Fruit fly (Drosophila melanogaster) whole organism, embryonic: ENCODE measurements around the gene Sec5.

Source experiments
- Antp ChIP-seq: fragments of 200-800 bp; sonication (Bioruptor generic); optimal IDR thresholded peaks from 3 replicates; lab custom pipeline; 2016; ENCODE audit warnings: missing biosample characterization, missing genetic modification characterization
- BtbVII ChIP-seq: fragments of 200-800 bp; sonication (Bioruptor generic); optimal IDR thresholded peaks from 3 replicates; lab custom pipeline; 2017; ENCODE audit warnings: missing biosample characterization, mild to moderate bottlenecking, missing genetic modification characterization
- C15 ChIP-seq: fragments of 200-800 bp; sonication (Bioruptor generic); IDR thresholded peaks from 3 replicates; pipeline ENCODE4 v1.3.6; 2022; ENCODE audit warnings: missing biosample characterization, missing genetic modification characterization
- CG1024 ChIP-seq: fragments of 200-800 bp; sonication (Bioruptor generic); IDR thresholded peaks from 2 replicates; pipeline ENCODE4 v1.3.6; 2022; ENCODE audit warnings: missing biosample characterization, missing genetic modification characterization
- CG11456 ChIP-seq: fragments of 200-800 bp; sonication (Bioruptor generic); IDR thresholded peaks from 3 replicates; pipeline ENCODE4 v1.3.6; 2022; ENCODE audit warnings: missing biosample characterization, missing genetic modification characterization
- CG12391 ChIP-seq: fragments of 200-800 bp; sonication (Bioruptor generic); optimal IDR thresholded peaks from 3 replicates; lab custom pipeline; 2018; ENCODE audit warnings: missing biosample characterization, mild to moderate bottlenecking, missing genetic modification characterization, moderate library complexity
- CG13123 ChIP-seq: fragments of 200-800 bp; sonication (Bioruptor generic); optimal IDR thresholded peaks from 2 replicates; lab custom pipeline; 2016; ENCODE audit warnings: missing biosample characterization, missing genetic modification characterization
- CG14965 ChIP-seq: fragments of 200-800 bp; sonication (Bioruptor generic); optimal IDR thresholded peaks from 2 replicates; lab custom pipeline; 2016; ENCODE audit warnings: missing biosample characterization, missing genetic modification characterization, borderline replicate concordance
- CG15479 ChIP-seq: fragments of 200-800 bp; sonication (Bioruptor generic); optimal IDR thresholded peaks from 3 replicates; lab custom pipeline; 2019; ENCODE audit warnings: missing biosample characterization, mild to moderate bottlenecking, missing genetic modification characterization, moderate library complexity
- CG15514 ChIP-seq: fragments of 200-800 bp; sonication (Bioruptor generic); optimal IDR thresholded peaks from 3 replicates; lab custom pipeline; 2017; ENCODE audit warnings: missing biosample characterization, missing genetic modification characterization, mild to moderate bottlenecking, moderate library complexity, missing genetic modification reagents
- CG16813 ChIP-seq: fragments of 200-800 bp; sonication (Bioruptor generic); IDR thresholded peaks from 3 replicates; pipeline ENCODE4 v1.3.6; 2022; ENCODE audit warnings: missing biosample characterization, missing genetic modification characterization; ENCODE audit not compliant: partially characterized antibody
- CG16815 ChIP-seq: fragments of 200-800 bp; sonication (Bioruptor generic); optimal IDR thresholded peaks from 3 replicates; lab custom pipeline; 2017; ENCODE audit warnings: missing biosample characterization, mild to moderate bottlenecking, missing genetic modification characterization
- CG18599 ChIP-seq: fragments of 200-800 bp; sonication (Bioruptor generic); optimal IDR thresholded peaks from 3 replicates; lab custom pipeline; 2017; ENCODE audit warnings: missing biosample characterization, missing genetic modification characterization, mild to moderate bottlenecking, moderate library complexity, missing genetic modification reagents
- CG2889 ChIP-seq: fragments of 200-800 bp; sonication (Bioruptor generic); IDR thresholded peaks from 3 replicates; pipeline ENCODE4 v1.3.6; 2022; ENCODE audit warnings: missing biosample characterization, missing genetic modification characterization
- CG30431 ChIP-seq: fragments of 200-800 bp; sonication (Bioruptor generic); optimal IDR thresholded peaks from 2 replicates; lab custom pipeline; 2017; ENCODE audit warnings: missing biosample characterization, missing genetic modification characterization
- CG31365 ChIP-seq: fragments of 200-800 bp; sonication (Bioruptor generic); optimal IDR thresholded peaks from 2 replicates; lab custom pipeline; 2018; ENCODE audit warnings: missing biosample characterization, mild to moderate bottlenecking, missing genetic modification characterization
- CG31441 ChIP-seq: fragments of 200-800 bp; sonication (Bioruptor generic); IDR thresholded peaks from 2 replicates; pipeline ENCODE4 v1.3.6; 2022; ENCODE audit warnings: missing biosample characterization, missing genetic modification characterization
- CG4820 ChIP-seq: fragments of 200-800 bp; sonication (Bioruptor generic); optimal IDR thresholded peaks from 3 replicates; lab custom pipeline; 2016; ENCODE audit warnings: missing biosample characterization, missing genetic modification characterization
- CG5245 ChIP-seq: fragments of 200-800 bp; sonication (Bioruptor generic); optimal IDR thresholded peaks from 3 replicates; lab custom pipeline; 2016; ENCODE audit warnings: missing biosample characterization, missing genetic modification characterization
- CG6765 ChIP-seq: fragments of 200-800 bp; sonication (Bioruptor generic); optimal IDR thresholded peaks from 3 replicates; lab custom pipeline; 2017; ENCODE audit warnings: missing biosample characterization, mild to moderate bottlenecking, missing genetic modification characterization
- CG6813 ChIP-seq: fragments of 200-800 bp; sonication (Bioruptor generic); optimal IDR thresholded peaks from 2 replicates; lab custom pipeline; 2017; ENCODE audit warnings: missing biosample characterization, missing genetic modification characterization, mild to moderate bottlenecking, moderate library complexity, missing genetic modification reagents
- D19A ChIP-seq: fragments of 200-800 bp; optimal IDR thresholded peaks from 3 replicates; lab custom pipeline; 2019; ENCODE audit warnings: missing biosample characterization, mild to moderate bottlenecking, missing genetic modification characterization, moderate library complexity
- Dref ChIP-seq: fragments of 200-800 bp; sonication (Bioruptor generic); IDR thresholded peaks from 2 replicates; pipeline ENCODE4 v1.3.6; 2022; ENCODE audit warnings: missing biosample characterization, missing genetic modification characterization
- Gug ChIP-seq: fragments of 200-800 bp; sonication (Bioruptor generic); IDR thresholded peaks from 4 replicates; pipeline ENCODE4 v1.3.6; 2022; ENCODE audit warnings: missing biosample characterization, missing genetic modification characterization
- Hmr ChIP-seq: fragments of 200-800 bp; sonication (Bioruptor generic); optimal IDR thresholded peaks from 3 replicates; lab custom pipeline; 2017; ENCODE audit warnings: mild to moderate bottlenecking, missing biosample characterization, missing genetic modification reagents, missing genetic modification characterization
- Hsf ChIP-seq: fragments of 200-800 bp; sonication (Bioruptor generic); optimal IDR thresholded peaks from 3 replicates; lab custom pipeline; 2016; ENCODE audit warnings: missing biosample characterization, missing genetic modification characterization
- Mes4 ChIP-seq: fragments of 200-800 bp; sonication (Bioruptor generic); optimal IDR thresholded peaks from 2 replicates; lab custom pipeline; 2016; ENCODE audit warnings: missing biosample characterization, missing genetic modification characterization
- NC2β ChIP-seq: fragments of 200-800 bp; sonication (Bioruptor generic); optimal IDR thresholded peaks from 2 replicates; lab custom pipeline; 2016; ENCODE audit warnings: missing biosample characterization, missing genetic modification characterization
- Oli ChIP-seq: fragments of 200-800 bp; sonication (Bioruptor generic); optimal IDR thresholded peaks from 2 replicates; lab custom pipeline; 2018; ENCODE audit warnings: missing biosample characterization, mild to moderate bottlenecking, missing genetic modification characterization, moderate library complexity
- al ChIP-seq: fragments of 200-800 bp; sonication (Bioruptor generic); IDR thresholded peaks from 2 replicates; pipeline ENCODE4 v1.3.6; 2022; ENCODE audit warnings: missing biosample characterization, missing genetic modification characterization
- caup ChIP-seq: fragments of 200-800 bp; sonication (Bioruptor generic); optimal IDR thresholded peaks from 3 replicates; lab custom pipeline; 2017; ENCODE audit warnings: missing biosample characterization, mild to moderate bottlenecking, missing genetic modification characterization, moderate library complexity; ENCODE audit not compliant: severe bottlenecking
- cg ChIP-seq: fragments of 200-800 bp; sonication (Bioruptor generic); optimal IDR thresholded peaks from 3 replicates; lab custom pipeline; 2019; ENCODE audit warnings: missing biosample characterization, mild to moderate bottlenecking, missing genetic modification characterization, moderate library complexity
- crol ChIP-seq: fragments of 200-800 bp; sonication (Bioruptor generic); IDR thresholded peaks from 2 replicates; pipeline ENCODE4 v1.3.6; 2022; ENCODE audit warnings: missing biosample characterization, missing genetic modification characterization
- grn ChIP-seq: fragments of 200-800 bp; sonication (Bioruptor generic); optimal IDR thresholded peaks from 3 replicates; lab custom pipeline; 2017; ENCODE audit warnings: missing biosample characterization, missing genetic modification characterization
- h ChIP-seq: fragments of >200 bp; optimal IDR thresholded peaks from 2 replicates; lab custom pipeline; 2017
- ken ChIP-seq: fragments of 200-800 bp; sonication (Bioruptor generic); IDR thresholded peaks from 3 replicates; pipeline ENCODE4 v1.3.6; 2022; ENCODE audit warnings: missing biosample characterization, missing genetic modification characterization
- lov ChIP-seq, 2 experiments: fragments of 200-800 bp in 1 of 2; fragments of >200 bp in 1 of 2; sonication (Bioruptor generic) in 1 of 2; IDR thresholded peaks in 1 of 2; optimal IDR thresholded peaks in 1 of 2; 2 replicates in 1 of 2; 3 replicates in 1 of 2; pipeline versions ENCODE4 v1.3.6 to Lab custom; 2017 to 2022; ENCODE audit warnings: missing biosample characterization in 1 of 2, missing genetic modification characterization in 1 of 2
- nmo ChIP-seq: fragments of 200-800 bp; sonication (Bioruptor generic); optimal IDR thresholded peaks from 2 replicates; lab custom pipeline; 2018; ENCODE audit warnings: missing biosample characterization, mild to moderate bottlenecking, missing genetic modification characterization, moderate library complexity
- nom ChIP-seq: fragments of 200-800 bp; sonication (Bioruptor generic); optimal IDR thresholded peaks from 2 replicates; lab custom pipeline; 2017; ENCODE audit warnings: missing biosample characterization, missing genetic modification characterization, mild to moderate bottlenecking, moderate library complexity, missing genetic modification reagents
- odd ChIP-seq: fragments of 200-800 bp; sonication (Bioruptor generic); optimal IDR thresholded peaks from 2 replicates; lab custom pipeline; 2017; ENCODE audit warnings: missing biosample characterization, mild to moderate bottlenecking, missing genetic modification characterization
- org-1 ChIP-seq: fragments of 200-800 bp; sonication (Bioruptor generic); optimal IDR thresholded peaks from 2 replicates; lab custom pipeline; 2017; ENCODE audit warnings: missing biosample characterization, missing genetic modification characterization
- peb ChIP-seq: fragments of 200-800 bp; sonication (Bioruptor generic); IDR thresholded peaks from 2 replicates; pipeline ENCODE4 v1.3.6; 2022; ENCODE audit warnings: missing biosample characterization, missing genetic modification characterization
- row ChIP-seq: fragments of 200-800 bp; sonication (Bioruptor generic); IDR thresholded peaks from 3 replicates; pipeline ENCODE4 v1.3.6; 2022; ENCODE audit warnings: missing biosample characterization, missing genetic modification characterization
- run ChIP-seq: fragments of 200-800 bp; sonication (Bioruptor generic); optimal IDR thresholded peaks from 3 replicates; lab custom pipeline; 2018; ENCODE audit warnings: missing biosample characterization, mild to moderate bottlenecking, missing genetic modification characterization
- sens ChIP-seq: fragments of 200-800 bp; sonication (Bioruptor generic); peaks from one replicate; lab custom pipeline; 2016; ENCODE audit warnings: missing biosample characterization, missing genetic modification characterization
- seq ChIP-seq: fragments of 200-800 bp; sonication (Bioruptor generic); IDR thresholded peaks from 2 replicates; pipeline ENCODE4 v1.3.6; 2022; ENCODE audit warnings: missing biosample characterization, missing genetic modification characterization
- tio ChIP-seq: fragments of 200-800 bp; sonication (Bioruptor generic); optimal IDR thresholded peaks from 2 replicates; lab custom pipeline; 2017; ENCODE audit warnings: missing biosample characterization, missing genetic modification characterization, inconsistent platforms
- trh ChIP-seq: fragments of 200-800 bp; sonication (Bioruptor generic); optimal IDR thresholded peaks from 2 replicates; lab custom pipeline; 2016; ENCODE audit warnings: missing biosample characterization, missing genetic modification characterization
- wdn ChIP-seq: fragments of 200-800 bp; sonication (Bioruptor generic); IDR thresholded peaks from 2 replicates; pipeline ENCODE4 v1.3.6; 2022; ENCODE audit warnings: missing biosample characterization, missing genetic modification characterization
- zfh2 ChIP-seq: fragments of 200-800 bp; sonication (Bioruptor generic); optimal IDR thresholded peaks from 2 replicates; lab custom pipeline; 2016; ENCODE audit warnings: missing biosample characterization, missing genetic modification characterization

The Sec5 gene

dm6 chr2L:3465918-3466727 is 9.0 kb downstream of the Sec5 start, which contains the start of the genes msl-2 and ND-PDSW (continued):
- TF ChIP-seq Mes4 (GFP tag; lab: Kevin White, UChicago) (no peak), CG18599 (GFP tag; lab: Kevin White, UChicago) (no peak), nom (GFP tag; lab: Kevin White, UChicago) (no peak), h (no peak), BtbVII (GFP tag; lab: Kevin White, UChicago) (no peak), CG31365 (no peak), Oli (no peak), CG16815 (GFP tag; lab: Kevin White, UChicago) (no peak), CG1024 (GFP tag; lab: Robert Waterston, UW) (no peak), lov (optimal IDR thresholded peaks at IDR 0.05; lab: Kevin White, UChicago) (no peak), lov (GFP tag; IDR thresholded peaks at IDR 0.05; lab: Robert Waterston, UW) (no peak), CG5245 (no peak), NC2β (GFP tag; lab: Kevin White, UChicago) (no peak), CG30431 (GFP tag; lab: Kevin White, UChicago) (no peak), trh (GFP tag; lab: Kevin White, UChicago) (no peak), CG4820 (GFP tag; lab: Kevin White, UChicago) (no peak), D19A (tag; lab: Kevin White, UChicago) (no peak), Hmr (GFP tag; lab: Kevin White, UChicago) (no peak), grn (GFP tag; lab: Kevin White, UChicago) (no peak), run (tag; lab: Kevin White, UChicago) (no peak), CG16813 (GFP tag; lab: Robert Waterston, UW) (peak; percentile 45; the same call in 2 of the 3 replicates), ken (GFP tag; lab: Robert Waterston, UW) (no peak), seq (GFP tag; lab: Robert Waterston, UW) (no peak), Hsf (GFP tag; lab: Kevin White, UChicago) (no peak), CG14965 (GFP tag; lab: Kevin White, UChicago) (no peak), crol (GFP tag; lab: Robert Waterston, UW) (no peak), C15 (no peak), CG13123 (GFP tag; lab: Kevin White, UChicago) (no peak), CG11456 (GFP tag; lab: Robert Waterston, UW) (no peak), CG2889 (GFP tag; lab: Robert Waterston, UW) (no peak), CG12391 (tag; lab: Kevin White, UChicago) (peak; percentile 12), Gug (GFP tag; lab: Robert Waterston, UW) (no peak), wdn (no peak), cg (GFP tag; lab: Kevin White, UChicago) (no peak), CG31441 (GFP tag; lab: Robert Waterston, UW) (no peak), CG6765 (GFP tag; lab: Kevin White, UChicago) (no peak), CG15514 (GFP tag; lab: Kevin White, UChicago) (peak; percentile 42), nmo (GFP tag; lab: Kevin White, UChicago) (peak; percentile 37), odd (GFP tag; lab: Kevin White, UChicago) (no peak), Antp (no peak), sens (GFP tag; lab: Kevin White, UChicago) (peak; percentile 43), CG15479 (GFP tag; lab: Kevin White, UChicago) (peak; percentile 5), Dref (GFP tag; lab: Robert Waterston, UW) (peak; percentile 33; the same call in 1 of the 2 replicates), CG6813 (no peak), org-1 (no peak), row (GFP tag; lab: Robert Waterston, UW) (no peak), zfh2 (GFP tag; lab: Kevin White, UChicago) (no peak), al (no peak), tio (no peak), caup (no peak), peb (no peak)
